Fruit fly (Drosophila melanogaster) Kc167 (cell line): ENCODE measurements around the gene brwl.

Experiments
- Myc ChIP-seq: fragments of >200 bp; optimal IDR thresholded peaks from 2 replicates; lab custom pipeline; 2017; ENCODE audit warnings: missing external identifiers
- Sin3A ChIP-seq: fragments of >200 bp; optimal IDR thresholded peaks from 2 replicates; lab custom pipeline; 2018; ENCODE audit warnings: missing external identifiers
- h ChIP-seq: fragments of >200 bp; optimal IDR thresholded peaks from 3 replicates; lab custom pipeline; 2018; ENCODE audit warnings: missing external identifiers
- insv ChIP-seq: fragments of >200 bp; optimal IDR thresholded peaks from 3 replicates; lab custom pipeline; 2018; ENCODE audit warnings: missing external identifiers
- psq ChIP-seq: fragments of >200 bp; optimal IDR thresholded peaks from 2 replicates; lab custom pipeline; 2017; ENCODE audit warnings: missing external identifiers
- ttk ChIP-seq: sonication (Bioruptor generic); optimal IDR thresholded peaks from 2 replicates; lab custom pipeline; 2017; ENCODE audit warnings: missing external identifiers

- no peak for TF ChIP-seq h (lab: Kevin White, UChicago)
- TF ChIP-seq ttk: no peak
- TF ChIP-seq psq: no peak
- TF ChIP-seq Sin3A (lab: Kevin White, UChicago): no peak
- no peak for TF ChIP-seq insv (lab: Kevin White, UChicago)
- no peak for TF ChIP-seq Myc (lab: Kevin White, UChicago)
Observed at dm6 chr2L:9565387-9565786, 3.3 kb upstream of the brwl start, which contains the start of gene CG46468.
